Fruit fly (Drosophila melanogaster) whole organism, embryonic: ENCODE results near the gene CG32278.
A peak's percentile ranks its signal among the peaks of the same experiment; 100 is the strongest.

Experiments
- CG10366 ChIP-seq: fragments of 200-800 bp; sonication (Bioruptor generic); IDR thresholded peaks from 2 replicates; pipeline ENCODE4 v1.3.6; 2022; ENCODE audit warnings: missing biosample characterization, missing genetic modification characterization
- CG10565 ChIP-seq: fragments of 200-800 bp; sonication (Bioruptor generic); optimal IDR thresholded peaks from 3 replicates; lab custom pipeline; 2016; ENCODE audit warnings: missing biosample characterization, mild to moderate bottlenecking, missing genetic modification characterization
- CG12071 ChIP-seq: fragments of 200-800 bp; sonication (Bioruptor generic); optimal IDR thresholded peaks from 3 replicates; lab custom pipeline; 2018; ENCODE audit warnings: missing biosample characterization, mild to moderate bottlenecking, missing genetic modification characterization
- CG12236 ChIP-seq: fragments of 200-800 bp; sonication (Bioruptor generic); optimal IDR thresholded peaks from 2 replicates; lab custom pipeline; 2016; ENCODE audit warnings: missing biosample characterization, missing genetic modification characterization
- CG14965 ChIP-seq: fragments of 200-800 bp; sonication (Bioruptor generic); optimal IDR thresholded peaks from 2 replicates; lab custom pipeline; 2016; ENCODE audit warnings: missing biosample characterization, missing genetic modification characterization, borderline replicate concordance
- CG1603 ChIP-seq: fragments of 200-800 bp; sonication (Bioruptor generic); optimal IDR thresholded peaks from 2 replicates; lab custom pipeline; 2019; ENCODE audit warnings: missing biosample characterization, mild to moderate bottlenecking, missing genetic modification characterization, moderate library complexity
- CG17568 ChIP-seq: fragments of 200-800 bp; sonication (Bioruptor generic); optimal IDR thresholded peaks from 2 replicates; lab custom pipeline; 2018; ENCODE audit warnings: missing biosample characterization, mild to moderate bottlenecking, missing genetic modification characterization, moderate library complexity
- CG18599 ChIP-seq: fragments of 200-800 bp; sonication (Bioruptor generic); optimal IDR thresholded peaks from 3 replicates; lab custom pipeline; 2017; ENCODE audit warnings: missing biosample characterization, missing genetic modification characterization, mild to moderate bottlenecking, moderate library complexity, missing genetic modification reagents
- CG2129 ChIP-seq: fragments of 200-800 bp; sonication (Bioruptor generic); IDR thresholded peaks from 2 replicates; pipeline ENCODE4 v1.3.6; 2022; ENCODE audit warnings: missing biosample characterization, missing genetic modification characterization; ENCODE audit not compliant: partially characterized antibody
- CG4328 ChIP-seq: fragments of 200-800 bp; sonication (Bioruptor generic); optimal IDR thresholded peaks from 3 replicates; lab custom pipeline; 2017; ENCODE audit warnings: missing biosample characterization, missing genetic modification reagents, missing genetic modification characterization
- CG43689 ChIP-seq: fragments of 200-800 bp; sonication (Bioruptor generic); IDR thresholded peaks from 2 replicates; pipeline ENCODE4 v1.3.6; 2022; ENCODE audit warnings: missing biosample characterization, missing genetic modification characterization
- CG6272 ChIP-seq: fragments of 200-800 bp; sonication (Bioruptor generic); IDR thresholded peaks from 2 replicates; pipeline ENCODE4 v1.3.6; 2022; ENCODE audit warnings: missing biosample characterization, missing genetic modification characterization
- CG6689 ChIP-seq: fragments of 200-800 bp; sonication (Bioruptor generic); IDR thresholded peaks from 2 replicates; pipeline ENCODE4 v1.3.6; 2022; ENCODE audit warnings: missing biosample characterization, missing genetic modification characterization
- CG6813 ChIP-seq: fragments of 200-800 bp; sonication (Bioruptor generic); optimal IDR thresholded peaks from 2 replicates; lab custom pipeline; 2017; ENCODE audit warnings: missing biosample characterization, missing genetic modification characterization, mild to moderate bottlenecking, moderate library complexity, missing genetic modification reagents
- CG9609 ChIP-seq: fragments of 200-800 bp; sonication (Bioruptor generic); optimal IDR thresholded peaks from 3 replicates; lab custom pipeline; 2016; ENCODE audit warnings: missing biosample characterization, missing genetic modification characterization
- CTCF ChIP-seq: fragments of 200-800 bp; sonication (Bioruptor generic); optimal IDR thresholded peaks from 2 replicates; lab custom pipeline; 2017; ENCODE audit warnings: missing biosample characterization, mild to moderate bottlenecking, missing genetic modification characterization, moderate library complexity
- Dek ChIP-seq: fragments of 200-800 bp; sonication (Bioruptor generic); optimal IDR thresholded peaks from 3 replicates; lab custom pipeline; 2019; ENCODE audit warnings: missing biosample characterization, mild to moderate bottlenecking, missing genetic modification characterization, moderate library complexity
- Gug ChIP-seq: fragments of 200-800 bp; sonication (Bioruptor generic); IDR thresholded peaks from 4 replicates; pipeline ENCODE4 v1.3.6; 2022; ENCODE audit warnings: missing biosample characterization, missing genetic modification characterization
- H15 ChIP-seq: fragments of 200-800 bp; sonication (Bioruptor generic); IDR thresholded peaks from 3 replicates; pipeline ENCODE4 v1.3.6; 2022; ENCODE audit warnings: missing biosample characterization, missing genetic modification characterization
- HHEX ChIP-seq: fragments of 200-800 bp; sonication (Bioruptor generic); optimal IDR thresholded peaks from 3 replicates; lab custom pipeline; 2017; ENCODE audit warnings: missing biosample characterization, mild to moderate bottlenecking, missing genetic modification characterization, missing genetic modification reagents
- Hr51 ChIP-seq, 2 experiments: fragments of 200-800 bp; sonication (Bioruptor generic); optimal IDR thresholded peaks; 2 replicates in 1 of 2; 3 replicates in 1 of 2; lab custom pipeline; 2016 to 2018; ENCODE audit warnings: missing biosample characterization in 2 of 2, missing genetic modification characterization in 2 of 2, mild to moderate bottlenecking in 1 of 2, moderate library complexity in 1 of 2
- MTF-1 ChIP-seq: fragments of 200-800 bp; sonication (Bioruptor generic); optimal IDR thresholded peaks from 2 replicates; lab custom pipeline; 2018; ENCODE audit warnings: missing biosample characterization, mild to moderate bottlenecking, missing genetic modification characterization, borderline replicate concordance
- Med ChIP-seq: fragments of 200-800 bp; sonication (Bioruptor generic); peaks from one replicate; lab custom pipeline; 2016; ENCODE audit warnings: missing biosample characterization, missing genetic modification characterization, mild to moderate bottlenecking, inconsistent platforms, moderate library complexity
- Nf-YB ChIP-seq: fragments of 200-800 bp; sonication (Bioruptor generic); optimal IDR thresholded peaks from 3 replicates; lab custom pipeline; 2019; ENCODE audit warnings: missing biosample characterization, mild to moderate bottlenecking, missing genetic modification characterization, moderate library complexity
- NfI ChIP-seq: fragments of 200-800 bp; sonication (Bioruptor generic); optimal IDR thresholded peaks from 3 replicates; lab custom pipeline; 2018; ENCODE audit warnings: missing biosample characterization, mild to moderate bottlenecking, missing genetic modification characterization, moderate library complexity
- Oaz ChIP-seq: fragments of 200-800 bp; sonication (Bioruptor generic); IDR thresholded peaks from 2 replicates; pipeline ENCODE4 v1.3.6; 2022; ENCODE audit warnings: missing biosample characterization, missing genetic modification characterization
- Oli ChIP-seq: fragments of 200-800 bp; sonication (Bioruptor generic); optimal IDR thresholded peaks from 2 replicates; lab custom pipeline; 2018; ENCODE audit warnings: missing biosample characterization, mild to moderate bottlenecking, missing genetic modification characterization, moderate library complexity
- al ChIP-seq: fragments of 200-800 bp; sonication (Bioruptor generic); IDR thresholded peaks from 2 replicates; pipeline ENCODE4 v1.3.6; 2022; ENCODE audit warnings: missing biosample characterization, missing genetic modification characterization
- ara ChIP-seq: fragments of 200-800 bp; sonication (Bioruptor generic); IDR thresholded peaks from 2 replicates; pipeline ENCODE4 v1.3.6; 2022; ENCODE audit warnings: missing biosample characterization, missing genetic modification characterization
- az2 ChIP-seq: fragments of 200-800 bp; sonication (Bioruptor generic); optimal IDR thresholded peaks from 3 replicates; lab custom pipeline; 2016; ENCODE audit warnings: missing biosample characterization, missing genetic modification characterization
- bsh ChIP-seq, 2 experiments: fragments of 200-800 bp; sonication (Bioruptor generic); optimal IDR thresholded peaks; 2 replicates each; lab custom pipeline; 2017 to 2018; ENCODE audit warnings: mild to moderate bottlenecking in 2 of 2, missing biosample characterization in 2 of 2, missing genetic modification characterization in 2 of 2, moderate library complexity in 1 of 2
- chinmo ChIP-seq: fragments of 200-800 bp; sonication (Bioruptor generic); IDR thresholded peaks from 4 replicates; pipeline ENCODE4 v1.3.6; 2022; ENCODE audit warnings: missing biosample characterization, missing genetic modification characterization; ENCODE audit not compliant: partially characterized antibody
- chm ChIP-seq: fragments of 200-800 bp; sonication (Bioruptor generic); IDR thresholded peaks from 2 replicates; pipeline ENCODE4 v1.3.6; 2022; ENCODE audit warnings: missing biosample characterization, missing genetic modification characterization
- crol ChIP-seq: fragments of 200-800 bp; sonication (Bioruptor generic); IDR thresholded peaks from 2 replicates; pipeline ENCODE4 v1.3.6; 2022; ENCODE audit warnings: missing biosample characterization, missing genetic modification characterization
- h ChIP-seq: fragments of >200 bp; optimal IDR thresholded peaks from 2 replicates; lab custom pipeline; 2017
- ham ChIP-seq: fragments of 200-800 bp; sonication (Bioruptor generic); IDR thresholded peaks from 2 replicates; pipeline ENCODE4 v1.3.6; 2022; ENCODE audit warnings: missing biosample characterization, missing genetic modification characterization
- hkb ChIP-seq, 2 experiments: fragments of 200-800 bp in 1 of 2; fragments of >200 bp in 1 of 2; sonication (Bioruptor generic) in 1 of 2; IDR thresholded peaks in 1 of 2; optimal IDR thresholded peaks in 1 of 2; 2 replicates each; pipeline versions ENCODE4 v1.3.6 to Lab custom; 2017 to 2022; ENCODE audit warnings: missing biosample characterization in 1 of 2, missing genetic modification characterization in 1 of 2
- kay ChIP-seq: fragments of 200-800 bp; sonication (Bioruptor generic); optimal IDR thresholded peaks from 2 replicates; lab custom pipeline; 2016; ENCODE audit warnings: missing biosample characterization, missing genetic modification characterization
- nau ChIP-seq: fragments of 200-800 bp; sonication (Bioruptor generic); optimal IDR thresholded peaks from 3 replicates; lab custom pipeline; 2017; ENCODE audit warnings: missing biosample characterization, mild to moderate bottlenecking, missing genetic modification characterization, missing genetic modification reagents
- otp ChIP-seq: fragments of 200-800 bp; sonication (Bioruptor generic); IDR thresholded peaks from 3 replicates; pipeline ENCODE4, ENCODE4 v1.3.6; 2022; ENCODE audit warnings: missing biosample characterization, missing genetic modification characterization
- pita ChIP-seq: fragments of 200-800 bp; sonication (Bioruptor generic); optimal IDR thresholded peaks from 2 replicates; lab custom pipeline; 2017; ENCODE audit warnings: missing biosample characterization, mild to moderate bottlenecking, missing genetic modification characterization
- prd ChIP-seq, 3 experiments: fragments of >200 bp in 2 of 3; fragments of 200-800 bp in 1 of 3; sonication (Bioruptor generic) in 1 of 3; optimal IDR thresholded peaks in 2 of 3; IDR thresholded peaks in 1 of 3; 2 replicates in 2 of 3; 3 replicates in 1 of 3; pipeline versions ENCODE4 v1.3.6 to Lab custom; 2017 to 2022; ENCODE audit warnings: missing biosample characterization in 1 of 3, missing genetic modification characterization in 1 of 3
- repo ChIP-seq: fragments of 200-800 bp; sonication (Bioruptor generic); optimal IDR thresholded peaks from 2 replicates; lab custom pipeline; 2016; ENCODE audit warnings: missing biosample characterization, missing genetic modification characterization
- seq ChIP-seq: fragments of 200-800 bp; sonication (Bioruptor generic); IDR thresholded peaks from 2 replicates; pipeline ENCODE4 v1.3.6; 2022; ENCODE audit warnings: missing biosample characterization, missing genetic modification characterization
- tgo ChIP-seq: fragments of 200-800 bp; sonication (Bioruptor generic); IDR thresholded peaks from 3 replicates; pipeline ENCODE4 v1.3.6; 2022; ENCODE audit warnings: missing biosample characterization, missing genetic modification characterization
- tup ChIP-seq: fragments of 200-800 bp; sonication (Bioruptor generic); optimal IDR thresholded peaks from 2 replicates; lab custom pipeline; 2016; ENCODE audit warnings: missing biosample characterization, mild to moderate bottlenecking, missing genetic modification characterization, moderate library complexity
- vfl ChIP-seq: fragments of 200-800 bp; sonication (Bioruptor generic); optimal IDR thresholded peaks from 2 replicates; lab custom pipeline; 2016; ENCODE audit warnings: missing biosample characterization, missing genetic modification characterization

The CG32278 gene

dm6 chr3L:3148125-3149059 is 20.7 kb upstream of the CG32278 start, which contains the start of the genes Usp5 and BtbVII (continued):
- no peak for TF ChIP-seq MTF-1 (GFP tag; lab: Kevin White, UChicago)
- peak; percentile 47 to 49 for TF ChIP-seq Hr51 (GFP tag; optimal IDR thresholded peaks at IDR 0.05; lab: Kevin White, UChicago)
- TF ChIP-seq ham: no peak
- 0 out of 2 replicates have a peak, but pooled peaks have one; percentile 27 for TF ChIP-seq CG6689 (GFP tag; lab: Robert Waterston, UW)
- TF ChIP-seq tup (GFP tag; lab: Kevin White, UChicago): peak; percentile 49
- peak; percentile 64 for TF ChIP-seq az2 (GFP tag; lab: Kevin White, UChicago)
- TF ChIP-seq CG6813: no peak
- TF ChIP-seq otp (GFP tag; lab: Robert Waterston, UW): 0 out of 3 replicates have a peak, but pooled peaks have one; percentile 15
- TF ChIP-seq vfl: peak; percentile 51
- TF ChIP-seq bsh (GFP tag; optimal IDR thresholded peaks at IDR 0.05; lab: Kevin White, UChicago): peak in 1 of 2 experiments; percentile 51
- TF ChIP-seq Dek (tag; lab: Kevin White, UChicago): peak; percentile 46
- TF ChIP-seq Med: peak; percentile 96
- no peak for TF ChIP-seq CG18599 (GFP tag; lab: Kevin White, UChicago)
- 0 out of 3 replicates have a peak, but pooled peaks have one; percentile 13 for TF ChIP-seq H15 (GFP tag; lab: Robert Waterston, UW)
- no peak for TF ChIP-seq CG12071
- peak; percentile 83 for TF ChIP-seq CG1603 (tag; lab: Kevin White, UChicago)
- no peak for TF ChIP-seq nau (GFP tag; lab: Kevin White, UChicago)
- 0 out of 2 replicates have a peak, but pooled peaks have one; percentile 25 for TF ChIP-seq Oaz (GFP tag; lab: Robert Waterston, UW)
- peak; percentile 29 for TF ChIP-seq CG4328
- no peak for TF ChIP-seq h
- peak; percentile 77 for TF ChIP-seq hkb (optimal IDR thresholded peaks at IDR 0.05; lab: Kevin White, UChicago)
- TF ChIP-seq hkb (GFP tag; IDR thresholded peaks at IDR 0.05; lab: Robert Waterston, UW): peak; percentile 50
- TF ChIP-seq seq (GFP tag; lab: Robert Waterston, UW): no peak
- TF ChIP-seq chinmo (GFP tag; lab: Robert Waterston, UW): peak; percentile 99
- TF ChIP-seq HHEX (GFP tag; lab: Kevin White, UChicago): no peak
- peak; percentile 34 for TF ChIP-seq Nf-YB
- no peak for TF ChIP-seq CG43689 (GFP tag; lab: Robert Waterston, UW)
- TF ChIP-seq Gug: peak; percentile 65; the same call in 2 of the 4 replicates
- TF ChIP-seq crol: no peak
- peak; percentile 70 for TF ChIP-seq kay (GFP tag; lab: Kevin White, UChicago)
- TF ChIP-seq CTCF (GFP tag; lab: Kevin White, UChicago): no peak
- TF ChIP-seq al (GFP tag; lab: Robert Waterston, UW): peak; percentile 36; the same call in 1 of the 2 replicates
- peak; percentile 39 for TF ChIP-seq Oli
- TF ChIP-seq pita (GFP tag; lab: Kevin White, UChicago): no peak
- TF ChIP-seq chm (GFP tag; lab: Robert Waterston, UW): peak; percentile 36; the same call in 1 of the 2 replicates
- TF ChIP-seq CG10366 (GFP tag; lab: Robert Waterston, UW): peak; percentile 50
- peak; percentile 54 for TF ChIP-seq NfI (GFP tag; lab: Kevin White, UChicago)
- no peak for TF ChIP-seq CG17568
- peak; percentile 54 for TF ChIP-seq CG9609 (GFP tag; lab: Kevin White, UChicago)
- TF ChIP-seq prd (optimal IDR thresholded peaks at IDR 0.05; lab: Kevin White, UChicago): no peak
- peak; percentile 62; the same call in 2 of the 3 replicates for TF ChIP-seq prd (GFP tag; IDR thresholded peaks at IDR 0.05; lab: Robert Waterston, UW)
- no peak for TF ChIP-seq CG14965 (GFP tag; lab: Kevin White, UChicago)
- TF ChIP-seq tgo (GFP tag; lab: Robert Waterston, UW): peak; percentile 60; the same call in 1 of the 3 replicates
- no peak for TF ChIP-seq CG10565
- TF ChIP-seq repo (GFP tag; lab: Kevin White, UChicago): no peak
- peak; percentile 96 for TF ChIP-seq CG2129 (GFP tag; lab: Robert Waterston, UW)
- TF ChIP-seq CG6272 (GFP tag; lab: Robert Waterston, UW): peak; percentile 42; the same call in 1 of the 2 replicates
- TF ChIP-seq ara: peak; percentile 12; the same call in 1 of the 2 replicates
- no peak for TF ChIP-seq CG12236 (GFP tag; lab: Kevin White, UChicago)
